Fruit fly (Drosophila melanogaster) Kc167 (cell line): Measurements from ENCODE around the gene Cpr76Bd.
"Not testable (repeated sequence)": the region's sequence is repeated elsewhere in the genome, so short reads cannot be mapped to it uniquely, and the experiment has no call there.

Source experiments
- Myc ChIP-seq: fragments of >200 bp; optimal IDR thresholded peaks from 2 replicates; lab custom pipeline; 2017; ENCODE audit warnings: missing external identifiers
- Sin3A ChIP-seq: fragments of >200 bp; optimal IDR thresholded peaks from 2 replicates; lab custom pipeline; 2018; ENCODE audit warnings: missing external identifiers
- h ChIP-seq: fragments of >200 bp; optimal IDR thresholded peaks from 3 replicates; lab custom pipeline; 2018; ENCODE audit warnings: missing external identifiers
- insv ChIP-seq: fragments of >200 bp; optimal IDR thresholded peaks from 3 replicates; lab custom pipeline; 2018; ENCODE audit warnings: missing external identifiers
- psq ChIP-seq: fragments of >200 bp; optimal IDR thresholded peaks from 2 replicates; lab custom pipeline; 2017; ENCODE audit warnings: missing external identifiers
- ttk ChIP-seq: sonication (Bioruptor generic); optimal IDR thresholded peaks from 2 replicates; lab custom pipeline; 2017; ENCODE audit warnings: missing external identifiers

The Cpr76Bd gene

dm6 chr3L:19532443-19532842 lies at the start of gene Cpr76Bd:
Gene Cpr76Bd (plus strand): TSS chr3L:19532743.
- TF ChIP-seq ttk (no peak), psq (lab: Kevin White, UChicago) (no peak), Sin3A (lab: Kevin White, UChicago) (no peak), h (lab: Kevin White, UChicago) (no peak), insv (lab: Kevin White, UChicago) (no peak), Myc (lab: Kevin White, UChicago) (no peak)

- no peak for TF ChIP-seq h (lab: Kevin White, UChicago)
- no peak for TF ChIP-seq Myc (lab: Kevin White, UChicago)
Measured at dm6 chr3L:19483007-19483406, 49.5 kb upstream of the Cpr76Bd start.

dm6 chr3L:19486398-19486797 lies 46.1 kb upstream of the Cpr76Bd start, which contains the start of gene brv1:
Gene brv1 (minus strand): TSS chr3L:19486498.
- TF ChIP-seq psq (lab: Kevin White, UChicago) (no peak), insv (lab: Kevin White, UChicago) (no peak), ttk (no peak), Sin3A (lab: Kevin White, UChicago) (no peak), h (lab: Kevin White, UChicago) (no peak), Myc (lab: Kevin White, UChicago) (no peak)

dm6 chr3L:19487260-19487659 lies 45.3 kb upstream of the Cpr76Bd start, which contains the start of gene CG32212:
Gene CG32212 (plus strand): TSS chr3L:19487560.
- not testable (repeated sequence) for TF ChIP-seq insv, Sin3A, Myc (lab: Kevin White, UChicago)

dm6 chr3L:19494954-19495353 lies 37.6 kb upstream of the Cpr76Bd start:
- no peak for TF ChIP-seq h (lab: Kevin White, UChicago)
- TF ChIP-seq ttk, result no peak
- TF ChIP-seq insv (lab: Kevin White, UChicago), result no peak
- no peak for TF ChIP-seq psq (lab: Kevin White, UChicago)
- TF ChIP-seq Myc (lab: Kevin White, UChicago), result no peak
- no peak for TF ChIP-seq Sin3A (lab: Kevin White, UChicago)

dm6 chr3L:19495991-19496588 lies 36.5 kb upstream of the Cpr76Bd start:
- TF ChIP-seq Sin3A (lab: Kevin White, UChicago) (no peak), h (lab: Kevin White, UChicago) (no peak), Myc (lab: Kevin White, UChicago) (no peak), psq (lab: Kevin White, UChicago) (no peak), ttk (no peak), insv (lab: Kevin White, UChicago) (no peak)

dm6 chr3L:19496600-19496999 lies 35.9 kb upstream of the Cpr76Bd start:
- TF ChIP-seq psq (lab: Kevin White, UChicago) (no peak), Myc (lab: Kevin White, UChicago) (no peak), insv (lab: Kevin White, UChicago) (no peak)

dm6 chr3L:19497135-19497534 lies 35.4 kb upstream of the Cpr76Bd start:
- TF ChIP-seq insv (lab: Kevin White, UChicago) (no peak), psq (lab: Kevin White, UChicago) (no peak), h (lab: Kevin White, UChicago) (no peak), Myc (lab: Kevin White, UChicago) (no peak), Sin3A (lab: Kevin White, UChicago) (no peak), ttk (no peak)

dm6 chr3L:19497623-19498022 lies 34.9 kb upstream of the Cpr76Bd start, which contains the start of gene CG9449:
Gene CG9449 (minus strand): TSS chr3L:19497723.
- TF ChIP-seq ttk, result no peak
- TF ChIP-seq Sin3A (lab: Kevin White, UChicago), result no peak
- no peak for TF ChIP-seq Myc (lab: Kevin White, UChicago)
- no peak for TF ChIP-seq insv (lab: Kevin White, UChicago)
- TF ChIP-seq psq (lab: Kevin White, UChicago), result no peak
- TF ChIP-seq h (lab: Kevin White, UChicago), result no peak

dm6 chr3L:19499334-19499733 lies 33.2 kb upstream of the Cpr76Bd start:
- TF ChIP-seq h (lab: Kevin White, UChicago) (no peak), Sin3A (lab: Kevin White, UChicago) (no peak), Myc (lab: Kevin White, UChicago) (no peak), psq (lab: Kevin White, UChicago) (no peak), ttk (no peak), insv (lab: Kevin White, UChicago) (no peak)

- TF ChIP-seq Sin3A (lab: Kevin White, UChicago), result no peak
Measured at dm6 chr3L:19500698-19501097, 31.8 kb upstream of the Cpr76Bd start, which contains the start of gene CG9451. Gene CG9451 (minus strand): TSS chr3L:19500798.

- no peak for TF ChIP-seq Sin3A (lab: Kevin White, UChicago)
- TF ChIP-seq Myc (lab: Kevin White, UChicago), result no peak
- TF ChIP-seq ttk, result no peak
- no peak for TF ChIP-seq psq (lab: Kevin White, UChicago)
- TF ChIP-seq insv (lab: Kevin White, UChicago), result no peak
- TF ChIP-seq h (lab: Kevin White, UChicago), result no peak
Measured at dm6 chr3L:19503770-19504169, 28.8 kb upstream of the Cpr76Bd start, which contains the start of gene CG9452. Gene CG9452 (minus strand): TSS chr3L:19503870.
